Worm (Caenorhabditis elegans) whole organism, L4 larva: Measurements from ENCODE around the gene clec-224.

Experiments used
- D1046.2 ChIP-seq: fragments of 200-800 bp; sonication (Bioruptor generic); IDR thresholded peaks from 2 replicates; pipeline ENCODE4 v1.3.6; 2022; ENCODE audit warnings: missing genetic modification characterization, missing compliant biosample characterization
- F26F4.8 ChIP-seq: fragments of 200-800 bp; sonication (Bioruptor generic); conservative IDR thresholded peaks from 2 replicates; pipeline ENCODE4 v1.3.6; 2022; ENCODE audit warnings: missing genetic modification characterization, missing compliant biosample characterization
- F37D6.2 ChIP-seq: sonication (generic microtip); optimal IDR thresholded peaks from 2 replicates; lab custom pipeline; 2016; ENCODE audit warnings: mild to moderate bottlenecking, missing genetic modification characterization, missing compliant biosample characterization
- T20F7.1 ChIP-seq: fragments of 200-800 bp; sonication (Bioruptor generic); optimal IDR thresholded peaks from 2 replicates; lab custom pipeline; 2018; ENCODE audit warnings: mild to moderate bottlenecking, missing genetic modification characterization, missing compliant biosample characterization
- Y105C5A.15 ChIP-seq: fragments of 200-800 bp; sonication (Bioruptor generic); IDR thresholded peaks from 2 replicates; pipeline ENCODE4 v1.3.6; 2022; ENCODE audit warnings: missing genetic modification characterization, missing compliant biosample characterization
- Y48G9A.11 ChIP-seq: fragments of 200-800 bp; sonication (Bioruptor generic); IDR thresholded peaks from 2 replicates; pipeline ENCODE4 v1.3.6; 2022; ENCODE audit warnings: missing genetic modification reagents, missing genetic modification characterization, missing compliant biosample characterization
- aha-1 ChIP-seq: fragments of 150-350 bp; peaks from one replicate; lab custom pipeline; 2014; ENCODE audit warnings: missing biosample characterization, missing genetic modification characterization
- aly-2 ChIP-seq: sonication (generic microtip); optimal IDR thresholded peaks from 2 replicates; lab custom pipeline; 2018; ENCODE audit warnings: missing biosample characterization, missing genetic modification characterization
- ama-1 ChIP-seq: fragments of 150-350 bp; optimal IDR thresholded peaks from 2 replicates; lab custom pipeline; 2014; ENCODE audit warnings: inconsistent platforms, mixed read lengths
- ceh-28 ChIP-seq: fragments of 150-350 bp; optimal IDR thresholded peaks from 2 replicates; lab custom pipeline; 2014; ENCODE audit warnings: missing biosample characterization, missing genetic modification reagents, missing genetic modification characterization
- ces-1 ChIP-seq: fragments of 150-350 bp; sonication (generic microtip); optimal IDR thresholded peaks from 4 replicates; lab custom pipeline; 2014; ENCODE audit warnings: missing biosample characterization, missing genetic modification reagents, missing genetic modification characterization
- daf-12 ChIP-seq: fragments of 150-350 bp; optimal IDR thresholded peaks from 2 replicates; lab custom pipeline; 2014; ENCODE audit warnings: missing biosample characterization, missing genetic modification reagents, missing genetic modification characterization
- daf-16 ChIP-seq, 3 experiments: sonication (generic microtip); optimal IDR thresholded peaks; 2 replicates each; lab custom pipeline; 2016 to 2017; ENCODE audit warnings: missing genetic modification characterization in 3 of 3, missing genetic modification reagents in 3 of 3, mild to moderate bottlenecking in 2 of 3, missing compliant biosample characterization in 2 of 3, missing biosample characterization in 1 of 3, moderate library complexity in 1 of 3
- daf-19 ChIP-seq: fragments of 200-800 bp; sonication (Bioruptor generic); conservative IDR thresholded peaks from 2 replicates; pipeline ENCODE4 v1.3.6; 2022; ENCODE audit warnings: missing genetic modification characterization, missing compliant biosample characterization
- dmd-6 ChIP-seq: fragments of 200-800 bp; sonication (Bioruptor generic); IDR thresholded peaks from 2 replicates; pipeline ENCODE4 v1.3.6; 2022; ENCODE audit warnings: missing genetic modification reagents, missing genetic modification characterization, missing compliant biosample characterization
- dpl-1 ChIP-seq: fragments of 150-350 bp; optimal IDR thresholded peaks from 2 replicates; lab custom pipeline; 2014; ENCODE audit warnings: missing biosample characterization, missing genetic modification reagents, missing genetic modification characterization
- dve-1 ChIP-seq: sonication (generic microtip); optimal IDR thresholded peaks from 2 replicates; lab custom pipeline; 2017; ENCODE audit warnings: antibody characterized with exemption, mild to moderate bottlenecking, missing genetic modification characterization, missing compliant biosample characterization; ENCODE audit not compliant: insufficient read depth
- hlh-11 ChIP-seq: fragments of 200-800 bp; sonication (Bioruptor generic); optimal IDR thresholded peaks from 2 replicates; lab custom pipeline; 2018; ENCODE audit warnings: mild to moderate bottlenecking, missing genetic modification characterization, missing compliant biosample characterization
- hlh-30 ChIP-seq: sonication (generic microtip); optimal IDR thresholded peaks from 2 replicates; lab custom pipeline; 2017; ENCODE audit warnings: antibody characterized with exemption, mild to moderate bottlenecking, missing genetic modification characterization, missing compliant biosample characterization; ENCODE audit not compliant: insufficient read depth
- hmg-1.1 ChIP-seq: fragments of 200-800 bp; sonication (Bioruptor generic); IDR thresholded peaks from 2 replicates; pipeline ENCODE4 v1.3.6; 2022; ENCODE audit warnings: missing genetic modification reagents, missing genetic modification characterization, missing compliant biosample characterization
- lin-15B ChIP-seq: fragments of 150-350 bp; sonication (generic microtip); optimal IDR thresholded peaks from 3 replicates; lab custom pipeline; 2014; ENCODE audit warnings: missing biosample characterization, missing genetic modification characterization
- mes-2 ChIP-seq: sonication (generic microtip); optimal IDR thresholded peaks from 2 replicates; lab custom pipeline; 2016; ENCODE audit warnings: missing genotype, mild to moderate bottlenecking, missing genetic modification characterization, missing compliant biosample characterization; ENCODE audit not compliant: poor library complexity, severe bottlenecking
- nhr-10 ChIP-seq: fragments of 150-350 bp; optimal IDR thresholded peaks from 2 replicates; lab custom pipeline; 2014; ENCODE audit warnings: missing biosample characterization, missing genetic modification characterization
- nhr-237 ChIP-seq: sonication (generic microtip); optimal IDR thresholded peaks from 2 replicates; lab custom pipeline; 2017; ENCODE audit warnings: missing biosample characterization, missing genetic modification characterization
- nhr-77 ChIP-seq: fragments of 150-350 bp; optimal IDR thresholded peaks from 2 replicates; lab custom pipeline; 2014; ENCODE audit warnings: missing biosample characterization, missing genetic modification characterization
- snpc-4 ChIP-seq: fragments of 150-350 bp; optimal IDR thresholded peaks from 2 replicates; lab custom pipeline; 2014; ENCODE audit warnings: missing biosample characterization, missing genetic modification characterization
- spr-1 ChIP-seq: sonication (generic microtip); optimal IDR thresholded peaks from 2 replicates; lab custom pipeline; 2016; ENCODE audit warnings: mild to moderate bottlenecking, missing genetic modification characterization, missing compliant biosample characterization
- unc-130 ChIP-seq: sonication (generic microtip); optimal IDR thresholded peaks from 2 replicates; lab custom pipeline; 2016; ENCODE audit warnings: missing genetic modification reagents, missing genetic modification characterization, missing compliant biosample characterization
- unc-62 ChIP-seq, 3 experiments: fragments of 150-350 bp in 1 of 3; sonication (generic microtip); optimal IDR thresholded peaks in 2 of 3; peaks in 1 of 3; 1 replicate in 1 of 3; 2 replicates in 2 of 3; lab custom pipeline; 2014 to 2017; ENCODE audit warnings: missing biosample characterization in 3 of 3, missing genetic modification characterization in 3 of 3, missing genetic modification reagents in 3 of 3, missing genotype in 1 of 3
- zag-1 ChIP-seq: fragments of 150-350 bp; optimal IDR thresholded peaks from 2 replicates; lab custom pipeline; 2014; ENCODE audit warnings: missing biosample characterization, missing genetic modification characterization
- zfp-2 ChIP-seq: sonication (generic microtip); optimal IDR thresholded peaks from 2 replicates; lab custom pipeline; 2016; ENCODE audit warnings: mild to moderate bottlenecking, missing genetic modification characterization, missing compliant biosample characterization
- zip-11 ChIP-seq: fragments of 200-800 bp; sonication (Bioruptor generic); IDR thresholded peaks from 2 replicates; pipeline ENCODE4 v1.3.6; 2022; ENCODE audit warnings: missing genetic modification characterization, missing compliant biosample characterization
- ztf-7 ChIP-seq: fragments of 150-350 bp; optimal IDR thresholded peaks from 2 replicates; lab custom pipeline; 2014; ENCODE audit warnings: missing biosample characterization, missing genetic modification characterization

The clec-224 gene

DNA sequence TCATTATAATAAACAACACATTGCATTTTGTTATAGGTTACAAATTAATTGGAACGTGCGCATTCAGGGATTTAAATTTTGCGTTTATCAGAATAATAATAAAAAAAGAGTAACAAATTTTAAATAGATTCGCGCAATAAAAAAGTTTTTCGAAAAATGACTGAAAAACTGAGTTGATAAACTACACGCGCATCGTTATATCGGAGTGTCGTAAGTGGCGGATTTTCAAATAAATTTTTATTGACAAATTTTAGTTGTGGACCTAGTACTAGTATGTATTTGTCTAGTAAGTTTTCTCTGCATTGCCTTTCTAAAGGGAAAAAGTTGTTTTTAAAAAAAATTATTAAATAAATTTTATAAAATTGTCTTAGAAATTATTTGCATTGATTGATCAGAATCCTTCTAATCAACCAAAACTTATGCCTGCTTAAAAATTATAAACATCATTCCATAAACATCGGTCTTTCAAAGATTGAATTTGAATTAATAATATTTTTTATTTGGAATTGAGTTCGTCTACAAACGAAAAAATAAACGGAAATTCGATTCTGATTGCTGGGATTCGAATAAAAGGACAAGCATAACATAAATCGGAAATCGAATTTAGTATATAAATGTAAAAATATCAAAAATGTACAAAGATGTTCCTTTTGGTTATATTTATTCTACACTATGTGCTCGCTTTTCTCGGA, 5.2 kb upstream of the clec-224 start, which contains the start of gene srd-4:
srd-4 (plus strand) TSS at position 642 of the 692 bp plus-strand sequence.
- TF ChIP-seq hmg-1.1 (GFP tag; lab: Robert Waterston, UW) (no peak), T20F7.1 (GFP tag; lab: Kevin White, UChicago) (peak; percentile 92), F26F4.8 (GFP tag; lab: Robert Waterston, UW) (no peak), ceh-28 (tag; lab: Kevin White, UChicago) (no peak), hlh-30 (no peak), nhr-10 (tag; lab: Kevin White, UChicago) (no peak), dpl-1 (GFP tag; lab: Kevin White, UChicago) (peak; percentile 91), zag-1 (tag; lab: Kevin White, UChicago) (no peak), zfp-2 (tag; lab: Kevin White, UChicago) (no peak), nhr-237 (tag; lab: Kevin White, UChicago) (no peak), ztf-7 (no peak), dmd-6 (GFP tag; lab: Robert Waterston, UW) (no peak), mes-2 (tag; lab: Kevin White, UChicago) (peak; percentile 19), Y48G9A.11 (GFP tag; lab: Robert Waterston, UW) (peak; percentile 94), daf-19 (GFP tag; lab: Robert Waterston, UW) (no peak), unc-130 (GFP tag; lab: Kevin White, UChicago) (no peak), daf-16 (GFP tag; optimal IDR thresholded peaks at IDR 0.05; lab: Kevin White, UChicago) (no peak), daf-16 (tag; optimal IDR thresholded peaks at IDR 0.05; lab: Kevin White, UChicago) (peak; percentile 25)
- TF ChIP-seq, all 104 proteins: peak for 5

DNA sequence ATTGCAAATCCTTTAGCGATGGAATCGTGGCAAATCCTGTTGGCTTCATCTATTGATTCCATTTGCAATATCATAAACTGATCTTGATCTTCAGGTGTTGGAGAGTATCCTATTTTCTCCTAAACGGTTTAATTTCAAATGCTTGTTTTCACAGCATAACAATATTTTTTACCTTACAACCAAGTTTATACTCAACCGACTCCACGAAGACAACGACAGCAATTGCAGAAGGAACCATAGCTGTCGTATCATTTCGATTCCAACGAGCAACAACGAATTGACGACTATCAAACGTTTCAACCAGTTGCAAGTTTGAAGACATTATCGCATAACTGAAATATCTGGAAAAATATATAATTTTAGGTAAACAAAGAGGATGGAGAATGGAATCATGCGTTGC, 4.6 kb upstream of the clec-224 start, which contains the start of gene usip-1:
usip-1 (minus strand) TSS at position 341 of the 400 bp plus-strand sequence.
- TF ChIP-seq unc-62 (GFP tag; optimal IDR thresholded peaks at IDR 0.05 in 1 of 2; lab: Kevin White, UChicago) (peak in 1 of 2 experiments; percentile 96), unc-62 (tag; optimal IDR thresholded peaks at IDR 0.05; lab: Kevin White, UChicago) (no peak), aha-1 (tag; lab: Kevin White, UChicago) (no peak), nhr-77 (tag; lab: Kevin White, UChicago) (no peak)

DNA sequence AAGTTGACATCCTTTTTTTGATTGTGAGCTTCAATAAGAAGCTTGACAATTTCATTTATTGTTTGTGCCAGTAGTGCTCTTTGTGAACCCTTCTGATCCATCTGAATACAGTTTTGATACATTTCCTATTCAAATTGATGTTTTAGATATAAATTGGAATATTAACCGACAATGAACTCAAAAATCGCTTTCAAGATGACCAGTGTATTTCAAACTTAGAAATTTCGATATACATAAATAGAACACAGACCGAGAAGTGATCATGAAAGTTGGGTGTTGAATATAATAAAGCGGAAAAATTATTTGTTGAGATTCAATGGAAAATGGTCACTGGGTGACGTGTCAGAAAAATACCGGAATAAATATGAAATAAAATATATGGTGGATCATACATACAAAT, 2.1 kb upstream of the clec-224 start, which contains the start of gene elpc-3:
elpc-3 (minus strand) TSS at position 101 of the 400 bp plus-strand sequence.
- no peak for TF ChIP-seq snpc-4 (tag; lab: Kevin White, UChicago)
- no peak for TF ChIP-seq lin-15B
- TF ChIP-seq dpl-1 (GFP tag; lab: Kevin White, UChicago), result no peak
- TF ChIP-seq unc-130 (GFP tag; lab: Kevin White, UChicago), result no peak
- TF ChIP-seq F37D6.2 (tag; lab: Kevin White, UChicago), result no peak
- TF ChIP-seq zip-11 (GFP tag; lab: Robert Waterston, UW), result no peak
- no peak for TF ChIP-seq aly-2 (tag; lab: Kevin White, UChicago)
- no peak for TF ChIP-seq ces-1 (GFP tag; lab: Kevin White, UChicago)
- TF ChIP-seq, all 104 proteins: peak for 0

DNA sequence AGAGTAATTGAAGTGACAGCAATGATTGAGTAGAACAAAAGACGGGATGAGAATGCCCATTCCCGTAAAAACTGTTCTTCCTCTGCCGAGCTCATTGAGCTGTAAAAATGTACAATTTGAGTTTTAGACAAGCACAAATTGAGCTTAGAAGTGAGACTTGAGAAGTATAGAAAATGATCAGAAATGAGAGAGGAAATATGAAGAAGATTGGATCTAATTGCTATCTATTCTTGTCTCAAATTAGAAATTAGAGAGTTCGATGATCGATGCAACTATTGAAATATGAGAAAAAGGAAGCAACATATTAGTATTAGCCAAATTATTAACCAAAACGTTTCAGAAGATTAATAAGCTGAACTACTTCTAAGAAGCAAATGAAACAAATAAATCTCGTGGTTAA, 9.1 kb downstream of the clec-224 start, which contains the start of gene ZK863.1:
ZK863.1 (minus strand) TSS at position 101 of the 400 bp plus-strand sequence.
- TF ChIP-seq daf-12, result no peak
- no peak for TF ChIP-seq lin-15B
- TF ChIP-seq D1046.2 (GFP tag; lab: Robert Waterston, UW), result no peak
- no peak for TF ChIP-seq nhr-10 (tag; lab: Kevin White, UChicago)
- TF ChIP-seq spr-1 (tag; lab: Kevin White, UChicago), result no peak
- TF ChIP-seq dve-1 (tag; lab: Kevin White, UChicago), result no peak
- no peak for TF ChIP-seq hlh-11
- TF ChIP-seq F37D6.2 (tag; lab: Kevin White, UChicago), result no peak
- TF ChIP-seq aha-1 (tag; lab: Kevin White, UChicago), result no peak
- no peak for TF ChIP-seq ama-1 (lab: Kevin White, UChicago)
- TF ChIP-seq Y105C5A.15, result no peak
- TF ChIP-seq, all 104 proteins: peak for 0
